Worm (Caenorhabditis elegans) whole organism, early embryonic: ENCODE data around the gene bicd-1.

Experiments
- B0310.2 ChIP-seq: sonication (generic microtip); optimal IDR thresholded peaks from 2 replicates; lab custom pipeline; 2016; ENCODE audit warnings: mild to moderate bottlenecking, missing genetic modification characterization, missing compliant biosample characterization
- F13C5.2 ChIP-seq: sonication (generic microtip); optimal IDR thresholded peaks from 2 replicates; lab custom pipeline; 2017; ENCODE audit warnings: mild to moderate bottlenecking, missing genetic modification characterization, inconsistent platforms, missing compliant biosample characterization
- aly-1 ChIP-seq: sonication (generic microtip); optimal IDR thresholded peaks from 2 replicates; lab custom pipeline; 2016; ENCODE audit warnings: missing genetic modification characterization, missing compliant biosample characterization
- ama-1 ChIP-seq: fragments of 150-350 bp; optimal IDR thresholded peaks from 2 replicates; lab custom pipeline; 2014
- ceh-13 ChIP-seq: fragments of 200-800 bp; sonication (Bioruptor generic); optimal IDR thresholded peaks from 2 replicates; lab custom pipeline; 2018; ENCODE audit warnings: mild to moderate bottlenecking, missing genetic modification characterization, missing compliant biosample characterization
- ceh-36 ChIP-seq: sonication (generic microtip); optimal IDR thresholded peaks from 2 replicates; lab custom pipeline; 2016; ENCODE audit warnings: missing genetic modification characterization, inconsistent platforms, missing compliant biosample characterization
- ets-7 ChIP-seq: sonication (generic microtip); optimal IDR thresholded peaks from 2 replicates; lab custom pipeline; 2016; ENCODE audit warnings: missing genotype, missing genetic modification characterization, missing compliant biosample characterization
- flt-1 ChIP-seq: fragments of 200-800 bp; sonication (Bioruptor generic); IDR thresholded peaks from 2 replicates; pipeline ENCODE4 v1.3.6; 2022; ENCODE audit warnings: missing genetic modification characterization, missing compliant biosample characterization
- hmbx-1 ChIP-seq: sonication (generic microtip); optimal IDR thresholded peaks from 2 replicates; lab custom pipeline; 2016; ENCODE audit warnings: mild to moderate bottlenecking, missing genetic modification characterization, missing compliant biosample characterization
- hmg-4 ChIP-seq: fragments of 200-800 bp; sonication (Bioruptor generic); optimal IDR thresholded peaks from 2 replicates; lab custom pipeline; 2018; ENCODE audit warnings: mild to moderate bottlenecking, missing genetic modification characterization, missing compliant biosample characterization
- hnd-1 ChIP-seq: sonication (generic microtip); optimal IDR thresholded peaks from 2 replicates; lab custom pipeline; 2016; ENCODE audit warnings: missing genetic modification characterization, missing compliant biosample characterization
- pes-1 ChIP-seq: fragments of 200-800 bp; sonication (Bioruptor generic); IDR thresholded peaks from 2 replicates; pipeline ENCODE4 v1.3.6; 2022; ENCODE audit warnings: missing genetic modification reagents, missing genetic modification characterization, missing compliant biosample characterization
- scrt-1 ChIP-seq: fragments of 200-800 bp; sonication (Bioruptor generic); IDR thresholded peaks from 2 replicates; pipeline ENCODE4 v1.3.6; 2022; ENCODE audit warnings: missing genetic modification characterization, missing compliant biosample characterization
- sea-1 ChIP-seq: fragments of 200-800 bp; sonication (Bioruptor generic); conservative IDR thresholded peaks from 2 replicates; pipeline ENCODE4 v1.3.6; 2022; ENCODE audit warnings: missing genetic modification characterization, missing compliant biosample characterization
- tbx-11 ChIP-seq: fragments of 200-800 bp; sonication (Bioruptor generic); IDR thresholded peaks from 2 replicates; pipeline ENCODE4 v1.3.6; 2022; ENCODE audit warnings: missing genetic modification characterization, missing compliant biosample characterization
- tbx-37 ChIP-seq: fragments of 200-800 bp; sonication (Bioruptor generic); conservative IDR thresholded peaks from 2 replicates; pipeline ENCODE4 v1.3.6; 2022; ENCODE audit warnings: missing genetic modification reagents, missing genetic modification characterization, missing compliant biosample characterization
- tra-4 ChIP-seq: sonication (generic microtip); optimal IDR thresholded peaks from 2 replicates; lab custom pipeline; 2017; ENCODE audit warnings: missing genetic modification characterization, missing compliant biosample characterization

The bicd-1 gene

DNA sequence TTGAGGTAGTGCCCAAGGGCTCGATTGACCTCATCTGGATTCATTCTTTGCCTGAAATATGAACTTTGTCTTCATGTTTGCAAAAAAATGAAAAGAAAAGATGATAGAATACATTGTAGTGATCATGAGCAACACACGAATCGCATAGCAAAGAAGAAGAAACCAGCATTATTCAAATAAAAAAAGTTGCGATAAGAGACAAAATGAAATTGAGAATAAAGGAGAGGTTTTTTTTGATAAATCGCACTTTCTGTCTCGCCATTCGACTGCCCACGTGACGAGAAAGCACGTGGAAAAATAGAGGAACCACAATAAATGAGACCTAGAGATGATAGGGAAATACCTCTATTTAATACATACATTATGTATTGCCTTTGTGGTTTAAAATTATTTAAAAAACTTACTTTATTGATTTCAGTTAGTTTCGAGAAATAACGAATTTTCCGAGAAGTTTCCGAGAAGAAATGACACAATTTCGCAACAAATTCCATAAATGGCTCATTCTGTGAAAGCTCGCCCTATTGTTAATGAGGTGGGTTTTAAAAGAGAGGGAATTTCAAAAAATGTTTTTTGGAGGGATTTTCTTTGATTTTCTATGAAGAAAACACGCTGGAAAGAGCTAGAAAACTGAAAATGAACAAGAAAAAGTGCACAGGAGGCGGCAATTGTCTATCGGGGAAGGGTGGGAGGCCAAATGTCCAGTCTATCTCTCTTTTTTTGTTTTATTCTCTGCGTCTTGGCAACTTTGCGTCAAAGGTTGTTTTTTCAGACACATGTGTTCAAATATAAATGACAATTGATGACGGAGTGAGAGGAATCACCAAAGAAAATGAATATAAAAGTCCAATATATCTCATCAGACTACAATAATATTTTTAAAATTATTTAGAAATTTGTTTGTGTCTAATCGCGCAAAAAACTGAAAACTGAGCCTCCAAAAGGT lies 16.5 kb downstream of the bicd-1 start, which contains the start of gene paqr-1:
Gene paqr-1 (minus strand): TSS at position 51 of the 943 bp plus-strand sequence.
- TF ChIP-seq tbx-11 (GFP tag; lab: Robert Waterston, UW) = no peak

DNA sequence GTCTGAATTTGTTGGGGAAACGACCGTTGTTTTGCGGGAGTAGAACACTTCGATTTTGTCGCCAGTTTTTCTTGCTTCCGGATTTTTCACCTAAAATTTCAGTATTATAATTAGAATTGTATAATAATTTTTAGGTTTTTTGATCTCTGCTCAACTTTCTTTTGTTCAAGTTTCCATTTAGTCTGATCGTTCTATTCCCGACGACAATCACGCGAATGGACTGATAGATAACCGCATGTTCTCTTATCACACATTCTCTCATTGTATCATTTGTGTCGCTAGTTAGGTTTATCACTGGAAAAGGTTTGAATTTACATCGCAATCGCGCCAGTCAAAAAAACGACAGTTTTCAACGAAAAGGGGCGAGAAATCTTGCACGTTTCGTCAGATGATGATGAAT lies 17.3 kb downstream of the bicd-1 start:
- TF ChIP-seq sea-1 (GFP tag; lab: Robert Waterston, UW) = no peak
- TF ChIP-seq F13C5.2 = no peak
- no peak for TF ChIP-seq ceh-13 (GFP tag; lab: Kevin White, UChicago)
- no peak for TF ChIP-seq aly-1

DNA sequence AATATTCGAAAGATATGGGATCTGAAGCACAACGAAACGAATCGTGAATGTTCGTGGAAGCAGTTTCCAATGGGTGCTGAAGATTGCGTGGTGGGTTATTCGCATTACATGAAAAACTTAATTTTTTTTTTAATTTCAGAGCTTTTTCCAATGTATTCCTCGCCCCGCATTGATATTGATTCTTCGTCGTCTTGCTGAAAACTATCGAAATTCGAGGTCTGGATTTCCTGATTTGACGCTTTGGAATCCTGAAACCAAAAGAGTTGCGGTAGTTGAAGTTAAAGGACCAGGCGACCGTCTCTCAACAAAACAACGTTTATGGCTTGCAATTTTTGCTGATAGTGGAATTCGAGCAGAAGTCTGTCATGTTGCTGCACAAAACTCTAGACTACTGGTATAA lies 20.1 kb downstream of the bicd-1 start:
- TF ChIP-seq hnd-1 (tag; lab: Kevin White, UChicago) (no peak), scrt-1 (GFP tag; lab: Robert Waterston, UW) (no peak), tbx-37 (no peak), hmg-4 (GFP tag; lab: Kevin White, UChicago) (no peak), B0310.2 (tag; lab: Kevin White, UChicago) (no peak), ets-7 (tag; lab: Kevin White, UChicago) (no peak), ceh-36 (tag; lab: Kevin White, UChicago) (no peak), F13C5.2 (no peak), sea-1 (GFP tag; lab: Robert Waterston, UW) (no peak), pes-1 (GFP tag; lab: Robert Waterston, UW) (no peak), hmbx-1 (tag; lab: Kevin White, UChicago) (no peak), ama-1 (lab: Kevin White, UChicago) (no peak), flt-1 (GFP tag; lab: Robert Waterston, UW) (no peak), aly-1 (no peak), ceh-13 (GFP tag; lab: Kevin White, UChicago) (no peak), tra-4 (tag; lab: Kevin White, UChicago) (no peak), tbx-11 (GFP tag; lab: Robert Waterston, UW) (no peak)

DNA sequence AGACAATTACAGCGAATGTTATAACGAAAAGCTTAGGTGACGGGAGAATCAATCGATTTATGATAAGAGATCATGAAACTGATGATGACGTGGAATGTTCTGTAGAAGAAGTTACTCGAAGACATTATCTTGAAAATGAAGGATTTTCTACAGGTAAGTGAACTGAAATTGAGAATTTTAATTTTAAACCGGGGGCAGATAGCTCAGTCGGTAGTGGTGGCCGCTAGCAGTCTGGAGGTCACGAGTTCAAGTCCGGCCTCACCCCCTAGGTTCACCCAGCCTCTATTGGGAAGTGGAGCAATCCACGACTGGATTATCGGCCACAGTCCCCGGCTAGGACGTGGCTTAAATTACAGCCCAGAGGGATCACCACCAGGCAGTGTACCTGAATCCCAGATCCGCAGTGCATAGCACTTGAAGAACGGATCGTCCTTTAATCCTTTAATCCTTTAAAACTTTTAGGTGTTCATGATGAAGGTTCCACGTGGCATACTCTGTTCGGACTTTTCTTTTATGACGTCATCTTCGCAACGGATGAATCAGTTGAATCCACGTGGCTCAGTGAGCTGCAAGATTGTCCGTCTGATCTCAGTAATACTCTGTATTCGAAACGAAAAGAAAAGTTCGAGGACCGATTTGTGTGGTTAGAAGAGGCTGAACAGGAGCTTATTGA lies 20.6 kb downstream of the bicd-1 start:
- TF ChIP-seq ceh-36 (tag; lab: Kevin White, UChicago) = peak; percentile 19

DNA sequence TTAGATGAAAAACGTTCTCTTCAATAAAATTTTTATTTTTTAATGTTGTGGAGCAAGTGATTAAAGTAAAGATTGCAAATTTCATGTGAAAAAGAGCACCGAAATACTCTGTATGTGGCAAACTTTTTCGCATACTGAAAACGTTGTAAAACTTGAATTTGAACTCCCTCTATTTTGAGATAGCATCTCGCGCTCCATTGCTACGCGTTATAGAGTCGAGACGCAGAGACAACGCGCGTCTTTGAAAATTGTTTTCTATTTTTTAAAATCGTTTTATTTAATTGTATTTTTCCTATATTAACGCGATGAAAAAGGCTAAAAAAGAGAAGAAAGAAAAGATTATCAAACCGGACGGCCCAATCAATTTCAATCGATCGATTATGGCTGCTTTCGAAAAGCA lies 23.5 kb downstream of the bicd-1 start, which contains the start of gene fan-1:
Gene fan-1 (plus strand): TSS at position 78 of the 400 bp plus-strand sequence.
- no peak for TF ChIP-seq hmg-4 (GFP tag; lab: Kevin White, UChicago)

DNA sequence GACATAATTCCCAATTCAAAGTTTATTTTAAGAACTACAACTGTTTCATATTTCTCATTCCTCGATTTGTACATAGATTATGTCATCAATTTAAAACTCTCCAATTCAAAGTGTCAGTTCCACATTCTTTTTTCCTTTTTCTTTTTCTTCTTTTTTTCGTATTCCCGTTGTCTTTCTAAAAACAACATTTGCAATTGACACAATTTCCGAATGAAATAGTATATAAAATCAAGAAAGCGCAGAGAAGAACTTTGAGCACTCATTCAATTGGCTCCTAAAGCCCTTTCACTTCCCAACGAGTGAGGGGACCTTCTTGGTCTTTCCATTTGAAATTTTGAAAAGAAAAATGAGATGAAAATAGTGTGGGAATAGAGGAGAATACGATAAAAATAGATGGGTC lies 24.7 kb downstream of the bicd-1 start:
- no peak for TF ChIP-seq tbx-37
- no peak for TF ChIP-seq flt-1 (GFP tag; lab: Robert Waterston, UW)
- no peak for TF ChIP-seq ets-7 (tag; lab: Kevin White, UChicago)
- TF ChIP-seq F13C5.2 = no peak
- no peak for TF ChIP-seq ceh-36 (tag; lab: Kevin White, UChicago)
- TF ChIP-seq aly-1 = no peak
- TF ChIP-seq scrt-1 (GFP tag; lab: Robert Waterston, UW) = no peak

DNA sequence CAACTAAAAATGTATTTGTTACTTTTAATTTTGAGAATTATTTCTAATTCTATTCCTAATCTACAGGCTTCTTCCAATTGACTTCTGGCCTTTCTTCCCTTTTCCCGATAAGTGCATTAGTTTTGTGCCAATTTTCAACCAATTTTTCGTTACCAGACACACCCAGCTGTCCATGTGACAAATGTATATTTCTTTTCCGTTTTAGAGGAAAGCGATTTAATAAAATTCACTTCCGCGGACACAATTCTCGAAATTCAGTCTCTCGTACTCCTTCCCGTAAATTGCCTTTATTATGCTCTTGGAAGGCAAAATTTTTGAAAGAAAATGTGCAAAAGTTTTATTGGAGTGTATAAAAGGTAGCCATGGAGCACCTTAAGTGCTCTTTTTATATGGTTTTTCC lies 29.2 kb downstream of the bicd-1 start:
- TF ChIP-seq pes-1 (GFP tag; lab: Robert Waterston, UW) (no peak), hmbx-1 (tag; lab: Kevin White, UChicago) (no peak), tbx-11 (GFP tag; lab: Robert Waterston, UW) (no peak), scrt-1 (GFP tag; lab: Robert Waterston, UW) (no peak), flt-1 (GFP tag; lab: Robert Waterston, UW) (no peak), ets-7 (tag; lab: Kevin White, UChicago) (no peak), F13C5.2 (no peak), aly-1 (no peak), ceh-13 (GFP tag; lab: Kevin White, UChicago) (no peak), sea-1 (GFP tag; lab: Robert Waterston, UW) (no peak), ama-1 (lab: Kevin White, UChicago) (no peak), tra-4 (tag; lab: Kevin White, UChicago) (no peak), ceh-36 (tag; lab: Kevin White, UChicago) (no peak), hnd-1 (tag; lab: Kevin White, UChicago) (no peak)

DNA sequence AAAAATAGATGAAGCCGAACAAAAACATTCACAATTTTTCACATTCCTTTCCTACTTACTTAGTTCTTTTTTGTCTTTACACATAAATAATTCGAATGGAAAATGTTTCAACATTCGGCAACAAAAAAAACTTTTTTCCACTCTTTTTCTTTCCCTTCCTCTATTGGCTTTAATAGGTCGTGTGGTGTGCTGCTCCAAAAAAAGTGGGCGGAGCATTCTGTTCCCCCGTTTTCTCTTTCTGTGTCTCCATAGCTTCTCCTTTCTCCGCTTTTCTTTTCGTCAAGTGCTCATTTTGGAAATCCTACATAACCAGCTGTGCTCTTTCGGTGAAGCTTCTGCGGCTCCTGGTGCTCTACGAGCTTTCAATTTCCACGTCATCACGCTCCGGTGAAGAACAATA lies 30.7 kb downstream of the bicd-1 start, which contains the start of gene C01G5.25:
Gene C01G5.25 (plus strand): TSS at position 250 of the 400 bp plus-strand sequence.
- TF ChIP-seq B0310.2 (tag; lab: Kevin White, UChicago) = no peak
- no peak for TF ChIP-seq sea-1 (GFP tag; lab: Robert Waterston, UW)
- TF ChIP-seq hmbx-1 (tag; lab: Kevin White, UChicago) = no peak
- TF ChIP-seq ets-7 (tag; lab: Kevin White, UChicago) = no peak
- TF ChIP-seq tbx-37 = no peak
- TF ChIP-seq tbx-11 (GFP tag; lab: Robert Waterston, UW) = no peak
- no peak for TF ChIP-seq hnd-1 (tag; lab: Kevin White, UChicago)
- no peak for TF ChIP-seq tra-4 (tag; lab: Kevin White, UChicago)
- TF ChIP-seq scrt-1 (GFP tag; lab: Robert Waterston, UW) = no peak
- no peak for TF ChIP-seq aly-1
